Fruit fly (Drosophila melanogaster) whole organism, prepupa: ENCODE data around the gene Pdss2.
A peak's percentile ranks its signal among the peaks of the same experiment; 100 is the strongest.

Experiments used
- Blimp-1 ChIP-seq: fragments of 200-800 bp; sonication (Bioruptor generic); optimal IDR thresholded peaks from 3 replicates; lab custom pipeline; 2017; ENCODE audit warnings: missing biosample characterization, missing genetic modification characterization, mild to moderate bottlenecking, moderate library complexity, missing genetic modification reagents
- CG10631 ChIP-seq: fragments of 200-800 bp; sonication (Bioruptor generic); optimal IDR thresholded peaks from 2 replicates; lab custom pipeline; 2016; ENCODE audit warnings: missing biosample characterization, missing genetic modification characterization
- CG10669 ChIP-seq: fragments of 200-800 bp; sonication (Bioruptor generic); optimal IDR thresholded peaks from 3 replicates; lab custom pipeline; 2018; ENCODE audit warnings: missing biosample characterization, mild to moderate bottlenecking, missing genetic modification characterization, moderate library complexity
- CG15336 ChIP-seq: fragments of 200-800 bp; sonication (Bioruptor generic); IDR thresholded peaks from 2 replicates; pipeline ENCODE4 v1.3.6; 2022; ENCODE audit warnings: missing biosample characterization, missing genetic modification characterization
- CG16779 ChIP-seq: fragments of 200-800 bp; sonication (Bioruptor generic); optimal IDR thresholded peaks from 3 replicates; lab custom pipeline; 2017; ENCODE audit warnings: missing biosample characterization, mild to moderate bottlenecking, missing genetic modification characterization
- CG31627 ChIP-seq: fragments of 200-800 bp; sonication (Bioruptor generic); optimal IDR thresholded peaks from 3 replicates; lab custom pipeline; 2016; ENCODE audit warnings: missing biosample characterization, missing genetic modification characterization
- CG32006 ChIP-seq: fragments of 200-800 bp; sonication (Bioruptor generic); optimal IDR thresholded peaks from 3 replicates; lab custom pipeline; 2017; ENCODE audit warnings: missing biosample characterization, mild to moderate bottlenecking, missing genetic modification characterization
- CG34406 ChIP-seq: fragments of 200-800 bp; sonication (Bioruptor generic); optimal IDR thresholded peaks from 3 replicates; lab custom pipeline; 2016; ENCODE audit warnings: missing biosample characterization, missing genetic modification characterization
- CG3919 ChIP-seq: fragments of 200-800 bp; sonication (Bioruptor generic); optimal IDR thresholded peaks from 3 replicates; lab custom pipeline; 2016; ENCODE audit warnings: missing biosample characterization, missing genetic modification characterization
- CG4318 ChIP-seq: fragments of 200-800 bp; sonication (Bioruptor generic); optimal IDR thresholded peaks from 3 replicates; lab custom pipeline; 2017; ENCODE audit warnings: missing biosample characterization, mild to moderate bottlenecking, missing genetic modification characterization
- CG6276 ChIP-seq: fragments of 200-800 bp; sonication (Bioruptor generic); optimal IDR thresholded peaks from 2 replicates; lab custom pipeline; 2017; ENCODE audit warnings: missing biosample characterization, mild to moderate bottlenecking, missing genetic modification characterization
- CG6792 ChIP-seq: fragments of 200-800 bp; sonication (Bioruptor generic); optimal IDR thresholded peaks from 3 replicates; lab custom pipeline; 2016; ENCODE audit warnings: missing biosample characterization, missing genetic modification characterization
- CG6808 ChIP-seq: fragments of 200-800 bp; sonication (Bioruptor generic); optimal IDR thresholded peaks from 3 replicates; lab custom pipeline; 2017; ENCODE audit warnings: missing biosample characterization, missing genetic modification characterization, mild to moderate bottlenecking, moderate library complexity, missing genetic modification reagents
- CG6854 ChIP-seq: fragments of 200-800 bp; sonication (Bioruptor generic); optimal IDR thresholded peaks from 2 replicates; lab custom pipeline; 2017; ENCODE audit warnings: missing biosample characterization, mild to moderate bottlenecking, missing genetic modification characterization
- CG7368 ChIP-seq: fragments of 200-800 bp; sonication (Bioruptor generic); optimal IDR thresholded peaks from 3 replicates; lab custom pipeline; 2016; ENCODE audit warnings: missing biosample characterization, missing genetic modification characterization
- CG8119 ChIP-seq: fragments of 200-800 bp; sonication (Bioruptor generic); IDR thresholded peaks from 3 replicates; pipeline ENCODE4 v1.3.6; 2022; ENCODE audit warnings: missing biosample characterization, missing genetic modification characterization
- CG8632 ChIP-seq: fragments of 200-800 bp; sonication (Bioruptor generic); optimal IDR thresholded peaks from 3 replicates; lab custom pipeline; 2016; ENCODE audit warnings: missing biosample characterization, missing genetic modification characterization
- CG9139 ChIP-seq: fragments of 200-800 bp; sonication (Bioruptor generic); optimal IDR thresholded peaks from 3 replicates; lab custom pipeline; 2017; ENCODE audit warnings: missing biosample characterization, mild to moderate bottlenecking, missing genetic modification characterization
- Eip75B ChIP-seq: fragments of 200-800 bp; sonication (Bioruptor generic); optimal IDR thresholded peaks from 3 replicates; lab custom pipeline; 2016; ENCODE audit warnings: missing biosample characterization, missing genetic modification characterization
- Eip78C ChIP-seq: fragments of 200-800 bp; sonication (Bioruptor generic); peaks from one replicate; lab custom pipeline; 2016; ENCODE audit warnings: missing biosample characterization, missing genetic modification characterization
- Gug ChIP-seq: fragments of 200-800 bp; sonication (Bioruptor generic); IDR thresholded peaks from 2 replicates; pipeline ENCODE4 v1.3.6; 2022; ENCODE audit warnings: missing biosample characterization, missing genetic modification characterization
- Hr38 ChIP-seq: sonication (Bioruptor generic); optimal IDR thresholded peaks from 2 replicates; lab custom pipeline; 2016; ENCODE audit warnings: missing biosample characterization, missing genetic modification characterization
- Hr39 ChIP-seq: fragments of 200-800 bp; sonication (Bioruptor generic); optimal IDR thresholded peaks from 2 replicates; lab custom pipeline; 2016; ENCODE audit warnings: missing biosample characterization, missing genetic modification characterization
- Hr4 ChIP-seq: fragments of 200-800 bp; sonication (Bioruptor generic); optimal IDR thresholded peaks from 3 replicates; lab custom pipeline; 2016; ENCODE audit warnings: missing biosample characterization, missing genetic modification characterization
- Lpt ChIP-seq: fragments of 200-800 bp; sonication (Bioruptor generic); optimal IDR thresholded peaks from 3 replicates; lab custom pipeline; 2016; ENCODE audit warnings: missing biosample characterization, missing genetic modification characterization
- OdsH ChIP-seq: fragments of 200-800 bp; sonication (Bioruptor generic); optimal IDR thresholded peaks from 3 replicates; lab custom pipeline; 2016; ENCODE audit warnings: missing biosample characterization, missing genetic modification characterization
- Smox ChIP-seq: fragments of 200-800 bp; sonication (Bioruptor generic); optimal IDR thresholded peaks from 3 replicates; lab custom pipeline; 2016; ENCODE audit warnings: missing biosample characterization, missing genetic modification characterization
- Sox14 ChIP-seq: fragments of 200-800 bp; sonication (Bioruptor generic); optimal IDR thresholded peaks from 3 replicates; lab custom pipeline; 2016; ENCODE audit warnings: missing biosample characterization, missing genetic modification characterization
- Sox15 ChIP-seq: fragments of 200-800 bp; sonication (Bioruptor generic); optimal IDR thresholded peaks from 3 replicates; lab custom pipeline; 2016; ENCODE audit warnings: missing biosample characterization, missing genetic modification characterization
- achi ChIP-seq: fragments of 200-800 bp; sonication (Bioruptor generic); optimal IDR thresholded peaks from 3 replicates; lab custom pipeline; 2016; ENCODE audit warnings: missing biosample characterization, missing genetic modification characterization
- acj6 ChIP-seq: fragments of 200-800 bp; sonication (Bioruptor generic); optimal IDR thresholded peaks from 3 replicates; lab custom pipeline; 2016; ENCODE audit warnings: missing biosample characterization, missing genetic modification characterization
- dac ChIP-seq: fragments of 200-800 bp; sonication (Bioruptor generic); optimal IDR thresholded peaks from 2 replicates; lab custom pipeline; 2017; ENCODE audit warnings: missing biosample characterization, mild to moderate bottlenecking, missing genetic modification characterization
- dsx ChIP-seq: fragments of 200-800 bp; optimal IDR thresholded peaks from 3 replicates; lab custom pipeline; 2019; ENCODE audit warnings: missing biosample characterization, mild to moderate bottlenecking, missing genetic modification characterization, moderate library complexity; ENCODE audit not compliant: poor library complexity, severe bottlenecking
- eg ChIP-seq: fragments of 200-800 bp; sonication (Bioruptor generic); IDR thresholded peaks from 3 replicates; pipeline ENCODE4 v1.3.6; 2022; ENCODE audit warnings: missing biosample characterization, missing genetic modification characterization
- esn ChIP-seq: fragments of 200-800 bp; sonication (Bioruptor generic); optimal IDR thresholded peaks from 2 replicates; lab custom pipeline; 2016; ENCODE audit warnings: missing biosample characterization, mild to moderate bottlenecking, missing genetic modification characterization, moderate library complexity
- fd59A ChIP-seq: fragments of 200-800 bp; sonication (Bioruptor generic); optimal IDR thresholded peaks from 2 replicates; lab custom pipeline; 2017; ENCODE audit warnings: missing biosample characterization, mild to moderate bottlenecking, missing genetic modification characterization, missing genetic modification reagents
- fd85E ChIP-seq: fragments of 200-800 bp; sonication (Bioruptor generic); optimal IDR thresholded peaks from 3 replicates; lab custom pipeline; 2016; ENCODE audit warnings: missing biosample characterization, missing genetic modification characterization
- fkh ChIP-seq: fragments of 200-800 bp; sonication (Bioruptor generic); optimal IDR thresholded peaks from 3 replicates; lab custom pipeline; 2017; ENCODE audit warnings: missing biosample characterization, mild to moderate bottlenecking, missing genetic modification characterization, moderate library complexity
- lz ChIP-seq: fragments of 200-800 bp; sonication (Bioruptor generic); optimal IDR thresholded peaks from 3 replicates; lab custom pipeline; 2016; ENCODE audit warnings: missing biosample characterization, missing genetic modification characterization
- net ChIP-seq: fragments of 200-800 bp; sonication (Bioruptor generic); optimal IDR thresholded peaks from 3 replicates; lab custom pipeline; 2016; ENCODE audit warnings: missing biosample characterization, missing genetic modification characterization
- pdm3 ChIP-seq: fragments of 200-800 bp; sonication (Bioruptor generic); optimal IDR thresholded peaks from 3 replicates; lab custom pipeline; 2016; ENCODE audit warnings: missing biosample characterization, missing genetic modification characterization
- salr ChIP-seq, 2 experiments: fragments of 200-800 bp; sonication (Bioruptor generic); optimal IDR thresholded peaks; 3 replicates each; lab custom pipeline; 2016 to 2018; ENCODE audit warnings: missing biosample characterization in 2 of 2, missing genetic modification characterization in 2 of 2, mild to moderate bottlenecking in 1 of 2
- spab ChIP-seq: fragments of 200-800 bp; sonication (Bioruptor generic); optimal IDR thresholded peaks from 2 replicates; lab custom pipeline; 2017; ENCODE audit warnings: missing biosample characterization, mild to moderate bottlenecking, missing genetic modification characterization, missing genetic modification reagents
- ss ChIP-seq, 2 experiments: fragments of 200-800 bp; sonication (Bioruptor generic); optimal IDR thresholded peaks; 2 replicates in 1 of 2; 3 replicates in 1 of 2; lab custom pipeline; 2017 to 2018; ENCODE audit warnings: mild to moderate bottlenecking in 2 of 2, missing biosample characterization in 2 of 2, missing genetic modification characterization in 2 of 2, moderate library complexity in 1 of 2
- svp ChIP-seq: fragments of 200-800 bp; sonication (Bioruptor generic); peaks from one replicate; lab custom pipeline; 2016; ENCODE audit warnings: missing biosample characterization, missing genetic modification characterization
- topi ChIP-seq: fragments of 200-800 bp; sonication (Bioruptor generic); optimal IDR thresholded peaks from 3 replicates; lab custom pipeline; 2016; ENCODE audit warnings: missing biosample characterization, missing genetic modification characterization
- vri ChIP-seq: fragments of 200-800 bp; sonication (Bioruptor generic); optimal IDR thresholded peaks from 3 replicates; lab custom pipeline; 2016; ENCODE audit warnings: missing biosample characterization, mild to moderate bottlenecking, missing genetic modification characterization

The Pdss2 gene

dm6 chr3L:20981724-20982123 lies 46.0 kb upstream of the Pdss2 start (continued):
- TF ChIP-seq OdsH (GFP tag; lab: Kevin White, UChicago) (peak; percentile 2), fkh (no peak), eg (no peak), CG8119 (GFP tag; lab: Robert Waterston, UW) (peak; percentile 19; the same call in 1 of the 3 replicates), CG6854 (no peak), CG10631 (peak; percentile 50), CG6808 (GFP tag; lab: Kevin White, UChicago) (peak; percentile 3), Smox (peak; percentile 17), pdm3 (no peak), Lpt (GFP tag; lab: Kevin White, UChicago) (no peak), CG15336 (GFP tag; lab: Robert Waterston, UW) (0 out of 2 replicates have a peak, but pooled peaks have one; percentile 17), CG34406 (no peak), dac (no peak), Sox15 (GFP tag; lab: Kevin White, UChicago) (no peak), CG8632 (GFP tag; lab: Kevin White, UChicago) (no peak), Sox14 (peak; percentile 14), CG31627 (GFP tag; lab: Kevin White, UChicago) (peak; percentile 25), fd59A (GFP tag; lab: Kevin White, UChicago) (no peak), svp (GFP tag; lab: Kevin White, UChicago) (peak; percentile 57), dsx (GFP tag; lab: Kevin White, UChicago) (peak; percentile 22), Gug (GFP tag; lab: Robert Waterston, UW) (no peak)

DNA sequence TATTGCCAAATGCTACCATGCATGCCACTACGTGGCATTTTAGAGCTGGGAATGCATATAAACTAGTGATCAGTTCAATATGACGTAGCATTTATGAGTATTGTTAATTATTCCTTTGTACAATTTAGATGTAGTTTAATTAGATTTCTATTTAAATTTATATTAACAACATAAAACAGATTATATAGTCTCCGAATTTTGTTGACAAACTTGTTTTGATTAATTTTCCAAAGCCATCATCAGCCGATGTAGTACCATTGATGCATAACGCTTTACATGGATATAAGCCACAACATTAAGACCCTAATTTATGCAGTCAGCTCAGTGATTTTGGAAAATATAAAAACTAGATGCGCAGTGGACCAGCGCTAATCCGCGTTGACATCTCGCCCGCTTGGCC lies 45.2 kb upstream of the Pdss2 start:
- TF ChIP-seq fd85E (GFP tag; lab: Kevin White, UChicago): no peak
- peak; percentile 2 for TF ChIP-seq CG3919 (GFP tag; lab: Kevin White, UChicago)
- no peak for TF ChIP-seq CG16779 (tag; lab: Kevin White, UChicago)
- TF ChIP-seq lz: no peak
- peak; percentile 57 for TF ChIP-seq CG32006 (GFP tag; lab: Kevin White, UChicago)
- TF ChIP-seq net (GFP tag; lab: Kevin White, UChicago): no peak
- no peak for TF ChIP-seq dsx (GFP tag; lab: Kevin White, UChicago)
- TF ChIP-seq Blimp-1 (GFP tag; lab: Kevin White, UChicago): no peak
- no peak for TF ChIP-seq CG34406
- TF ChIP-seq CG9139: no peak
- no peak for TF ChIP-seq topi (GFP tag; lab: Kevin White, UChicago)
- TF ChIP-seq achi (GFP tag; lab: Kevin White, UChicago): peak; percentile 30
- TF ChIP-seq CG8119 (GFP tag; lab: Robert Waterston, UW): 0 out of 3 replicates have a peak, but pooled peaks have one; percentile 13
- peak; percentile 6 for TF ChIP-seq OdsH (GFP tag; lab: Kevin White, UChicago)
- no peak for TF ChIP-seq CG6792 (GFP tag; lab: Kevin White, UChicago)
- peak; percentile 65 for TF ChIP-seq svp (GFP tag; lab: Kevin White, UChicago)
- TF ChIP-seq Eip78C: no peak
- peak; percentile 17 for TF ChIP-seq CG6276 (GFP tag; lab: Kevin White, UChicago)
- peak; percentile 20 for TF ChIP-seq Hr4 (GFP tag; lab: Kevin White, UChicago)
- peak; percentile 41 for TF ChIP-seq CG4318 (GFP tag; lab: Kevin White, UChicago)
- TF ChIP-seq, all 60 proteins: peak for 9

DNA sequence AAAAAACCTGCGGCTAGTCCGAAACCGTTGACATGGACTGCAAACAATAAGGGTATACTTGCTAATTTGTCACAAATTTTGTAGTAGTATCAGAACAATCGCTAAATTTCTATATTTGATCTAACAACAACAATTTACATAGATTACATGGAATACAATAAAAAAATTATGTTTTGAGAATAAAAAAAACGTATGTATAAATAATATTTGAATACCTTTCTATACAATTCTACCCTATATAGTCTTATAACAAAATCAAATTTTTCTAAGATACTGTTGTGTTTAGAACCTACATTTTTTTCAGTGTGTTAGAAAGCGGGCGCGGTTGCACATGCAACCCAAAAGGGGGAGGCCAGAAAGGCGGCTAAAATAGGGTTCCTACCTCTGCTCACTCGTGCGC lies 44.4 kb upstream of the Pdss2 start:
- TF ChIP-seq salr (GFP tag; optimal IDR thresholded peaks at IDR 0.05; lab: Kevin White, UChicago) (peak in 1 of 2 experiments; percentile 72), net (GFP tag; lab: Kevin White, UChicago) (no peak), CG4318 (GFP tag; lab: Kevin White, UChicago) (peak; percentile 49), ss (GFP tag; optimal IDR thresholded peaks at IDR 0.05; lab: Kevin White, UChicago) (no peak), CG9139 (no peak), CG10669 (GFP tag; lab: Kevin White, UChicago) (no peak), acj6 (GFP tag; lab: Kevin White, UChicago) (peak; percentile 30), Eip78C (peak; percentile 84), Sox15 (GFP tag; lab: Kevin White, UChicago) (no peak), esn (peak; percentile 53), Gug (GFP tag; lab: Robert Waterston, UW) (no peak), vri (no peak), CG6854 (no peak), Eip75B (peak; percentile 14), Hr39 (GFP tag; lab: Kevin White, UChicago) (no peak), lz (peak; percentile 19), spab (GFP tag; lab: Kevin White, UChicago) (no peak), fkh (no peak), CG32006 (GFP tag; lab: Kevin White, UChicago) (peak; percentile 71), Hr38 (GFP tag; lab: Kevin White, UChicago) (no peak), dsx (GFP tag; lab: Kevin White, UChicago) (peak; percentile 16), OdsH (GFP tag; lab: Kevin White, UChicago) (peak; percentile 43), svp (GFP tag; lab: Kevin White, UChicago) (peak; percentile 71), CG10631 (peak; percentile 62), CG7368 (GFP tag; lab: Kevin White, UChicago) (no peak)
